Worm (Caenorhabditis elegans): ENCODE results near the gene C53D6.6.

C53D6.6 gene

ce11 chrIV:9037063-9037462 lies 4.6 kb upstream of the C53D6.6 start, which contains the start of gene C53D6.7:
TSS of gene C53D6.7 (minus strand) at chrIV:9037163.
- TF ChIP-seq W03F9.2 (tag; optimal IDR thresholded peaks at IDR 0.05), result no peak
- TF ChIP-seq dao-5 (tag; optimal IDR thresholded peaks at IDR 0.05), result no peak
- no peak for TF ChIP-seq him-1 (tag; optimal IDR thresholded peaks at IDR 0.05)

- TF ChIP-seq dao-5 (tag; optimal IDR thresholded peaks at IDR 0.05), result no peak
- no peak for TF ChIP-seq W03F9.2 (tag; optimal IDR thresholded peaks at IDR 0.05)
- no peak for TF ChIP-seq him-1 (tag; optimal IDR thresholded peaks at IDR 0.05)
Measured at ce11 chrIV:9034340-9034739, 1.9 kb upstream of the C53D6.6 start, which contains the start of gene C53D6.10. TSS of gene C53D6.10 (minus strand) at chrIV:9034440.

ce11 chrIV:9021245-9021779 lies 11.2 kb downstream of the C53D6.6 start:
- TF ChIP-seq dao-5 (tag; optimal IDR thresholded peaks at IDR 0.05), result no peak
- no peak for TF ChIP-seq W03F9.2 (tag; optimal IDR thresholded peaks at IDR 0.05)
- no peak for TF ChIP-seq him-1 (tag; optimal IDR thresholded peaks at IDR 0.05)

ce11 chrIV:9020840-9021239 lies 11.6 kb downstream of the C53D6.6 start, which contains the start of gene C53D6.4:
TSS of gene C53D6.4 (minus strand) at chrIV:9020940.
- TF ChIP-seq W03F9.2 (tag; optimal IDR thresholded peaks at IDR 0.05) (no peak), dao-5 (tag; optimal IDR thresholded peaks at IDR 0.05) (no peak), him-1 (tag; optimal IDR thresholded peaks at IDR 0.05) (no peak)

- TF ChIP-seq W03F9.2 (tag; optimal IDR thresholded peaks at IDR 0.05), result no peak
- no peak for TF ChIP-seq dao-5 (tag; optimal IDR thresholded peaks at IDR 0.05)
- no peak for TF ChIP-seq him-1 (tag; optimal IDR thresholded peaks at IDR 0.05)
Measured at ce11 chrIV:9016477-9016876, 16.0 kb downstream of the C53D6.6 start, which contains the start of gene acc-2. TSS of gene acc-2 (plus strand) at chrIV:9016777.

- no peak for TF ChIP-seq W03F9.2 (tag; optimal IDR thresholded peaks at IDR 0.05)
- no peak for TF ChIP-seq him-1 (tag; optimal IDR thresholded peaks at IDR 0.05)
- TF ChIP-seq dao-5 (tag; optimal IDR thresholded peaks at IDR 0.05), result no peak
Measured at ce11 chrIV:9010257-9010656, 22.2 kb downstream of the C53D6.6 start, which contains the start of gene C53D6.11. TSS of gene C53D6.11 (plus strand) at chrIV:9010584.

ce11 chrIV:9007947-9008346 lies 24.5 kb downstream of the C53D6.6 start:
- no peak for TF ChIP-seq dao-5 (tag; optimal IDR thresholded peaks at IDR 0.05)
- TF ChIP-seq him-1 (tag; optimal IDR thresholded peaks at IDR 0.05), result no peak
- no peak for TF ChIP-seq W03F9.2 (tag; optimal IDR thresholded peaks at IDR 0.05)

ce11 chrIV:9005310-9005709 lies 27.2 kb downstream of the C53D6.6 start, which contains the start of gene unc-129:
TSS of gene unc-129 (minus strand) at chrIV:9005410.
- TF ChIP-seq dao-5 (tag; optimal IDR thresholded peaks at IDR 0.05), result no peak
- TF ChIP-seq him-1 (tag; optimal IDR thresholded peaks at IDR 0.05), result no peak
- no peak for TF ChIP-seq W03F9.2 (tag; optimal IDR thresholded peaks at IDR 0.05)

ce11 chrIV:9002636-9003035 lies 29.8 kb downstream of the C53D6.6 start, which contains the start of gene C53D6.8:
TSS of gene C53D6.8 (minus strand) at chrIV:9002736.
- TF ChIP-seq him-1 (tag; optimal IDR thresholded peaks at IDR 0.05), result no peak
- no peak for TF ChIP-seq dao-5 (tag; optimal IDR thresholded peaks at IDR 0.05)
- TF ChIP-seq W03F9.2 (tag; optimal IDR thresholded peaks at IDR 0.05), result no peak

ce11 chrIV:9001184-9001583 lies 31.3 kb downstream of the C53D6.6 start:
- no peak for TF ChIP-seq W03F9.2 (tag; optimal IDR thresholded peaks at IDR 0.05)
- TF ChIP-seq him-1 (tag; optimal IDR thresholded peaks at IDR 0.05), result no peak
- no peak for TF ChIP-seq dao-5 (tag; optimal IDR thresholded peaks at IDR 0.05)

ce11 chrIV:9000664-9001063 lies 31.8 kb downstream of the C53D6.6 start:
- TF ChIP-seq dao-5 (tag; optimal IDR thresholded peaks at IDR 0.05) (no peak), him-1 (tag; optimal IDR thresholded peaks at IDR 0.05) (no peak)

- no peak for TF ChIP-seq W03F9.2 (tag; optimal IDR thresholded peaks at IDR 0.05)
- TF ChIP-seq dao-5 (tag; optimal IDR thresholded peaks at IDR 0.05), result no peak
- TF ChIP-seq him-1 (tag; optimal IDR thresholded peaks at IDR 0.05), result no peak
Measured at ce11 chrIV:8994487-8994886, 38.0 kb downstream of the C53D6.6 start.

ce11 chrIV:8992786-8993185 lies 39.7 kb downstream of the C53D6.6 start, which contains the start of gene mltn-12:
TSS of gene mltn-12 (plus strand) at chrIV:8993086.
- TF ChIP-seq him-1 (tag; optimal IDR thresholded peaks at IDR 0.05) (no peak), W03F9.2 (tag; optimal IDR thresholded peaks at IDR 0.05) (no peak), dao-5 (tag; optimal IDR thresholded peaks at IDR 0.05) (no peak)

ce11 chrIV:8986761-8987316 lies 45.6 kb downstream of the C53D6.6 start, which contains the start of gene bre-1:
TSS of gene bre-1 (plus strand) at chrIV:8987266.
- TF ChIP-seq dao-5 (tag; optimal IDR thresholded peaks at IDR 0.05) (no peak), him-1 (tag; optimal IDR thresholded peaks at IDR 0.05) (no peak), W03F9.2 (tag; optimal IDR thresholded peaks at IDR 0.05) (no peak)

All from whole organism, L4/young adult.